Worm (Caenorhabditis elegans): ENCODE measurements around the gene ztf-25.

DNA sequence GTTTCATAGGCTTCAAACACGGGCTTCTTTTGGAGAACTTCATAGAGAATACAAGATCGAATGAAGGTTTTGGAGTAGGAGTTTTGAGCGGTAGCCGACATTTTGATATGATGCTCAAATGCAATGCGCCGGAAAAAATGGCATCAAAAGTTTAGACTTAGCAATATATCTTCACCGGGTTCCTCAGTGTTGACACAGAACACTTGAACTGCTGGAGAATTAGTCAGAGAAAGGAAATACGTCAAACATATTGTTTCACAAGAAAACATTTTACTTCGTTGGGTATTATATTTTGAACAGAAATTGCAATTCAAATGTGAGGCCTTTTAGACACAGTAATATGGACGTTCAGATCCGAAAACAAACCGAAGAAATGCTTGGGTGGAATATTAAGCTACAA is 43.2 kb upstream of the ztf-25 start, which contains the start of gene fbxa-174:
- TF ChIP-seq unc-62 (GFP tag; optimal IDR thresholded peaks at IDR 0.05) (no peak), ztf-4 (tag; optimal IDR thresholded peaks at IDR 0.05) (no peak), sup-37 (GFP tag; optimal IDR thresholded peaks at IDR 0.05) (no peak), lin-35 (GFP tag; optimal IDR thresholded peaks at IDR 0.05) (no peak), elt-2 (tag; optimal IDR thresholded peaks at IDR 0.05) (no peak), irx-1 (tag; optimal IDR thresholded peaks at IDR 0.05) (no peak), nhr-11 (tag; optimal IDR thresholded peaks at IDR 0.05) (no peak), lsy-2 (tag; optimal IDR thresholded peaks at IDR 0.05) (no peak), pqm-1 (tag; optimal IDR thresholded peaks at IDR 0.05) (no peak), lin-13 (GFP tag; optimal IDR thresholded peaks at IDR 0.05) (no peak), mdl-1 (tag; optimal IDR thresholded peaks at IDR 0.05) (no peak), ztf-11 (tag; optimal IDR thresholded peaks at IDR 0.05) (no peak), lin-15B (tag; optimal IDR thresholded peaks at IDR 0.05) (no peak), aly-2 (tag; optimal IDR thresholded peaks at IDR 0.05) (no peak)
